Fruit fly (Drosophila melanogaster) whole organism, embryonic: ENCODE data around the gene CG15221.

ENCODE experiments used
- Awh ChIP-seq: fragments of 200-800 bp; sonication (Bioruptor generic); IDR thresholded peaks from 2 replicates; pipeline ENCODE4, ENCODE4 v1.3.6; 2022; ENCODE audit warnings: missing biosample characterization, missing genetic modification characterization
- BtbVII ChIP-seq: fragments of 200-800 bp; sonication (Bioruptor generic); optimal IDR thresholded peaks from 3 replicates; lab custom pipeline; 2017; ENCODE audit warnings: missing biosample characterization, mild to moderate bottlenecking, missing genetic modification characterization
- CG10959 ChIP-seq: fragments of 200-800 bp; sonication (Bioruptor generic); IDR thresholded peaks from 2 replicates; pipeline ENCODE4 v1.3.6; 2022; ENCODE audit warnings: missing biosample characterization, missing genetic modification characterization
- CG11247 ChIP-seq: fragments of 200-800 bp; sonication (Bioruptor generic); IDR thresholded peaks from 2 replicates; pipeline ENCODE4 v1.3.6; 2022; ENCODE audit warnings: missing biosample characterization, missing genetic modification characterization
- CG12299 ChIP-seq: fragments of 200-800 bp; sonication (Bioruptor generic); optimal IDR thresholded peaks from 2 replicates; lab custom pipeline; 2018; ENCODE audit warnings: missing biosample characterization, mild to moderate bottlenecking, missing genetic modification characterization
- CG12744 ChIP-seq: fragments of 200-800 bp; sonication (Bioruptor generic); optimal IDR thresholded peaks from 2 replicates; lab custom pipeline; 2016; ENCODE audit warnings: missing biosample characterization, missing genetic modification characterization
- CG15514 ChIP-seq: fragments of 200-800 bp; sonication (Bioruptor generic); optimal IDR thresholded peaks from 3 replicates; lab custom pipeline; 2017; ENCODE audit warnings: missing biosample characterization, missing genetic modification characterization, mild to moderate bottlenecking, moderate library complexity, missing genetic modification reagents
- CG18262 ChIP-seq: fragments of 200-800 bp; optimal IDR thresholded peaks from 3 replicates; lab custom pipeline; 2019; ENCODE audit warnings: missing biosample characterization, mild to moderate bottlenecking, missing genetic modification characterization, moderate library complexity
- CG18476 ChIP-seq: fragments of 200-800 bp; sonication (Bioruptor generic); optimal IDR thresholded peaks from 2 replicates; lab custom pipeline; 2016; ENCODE audit warnings: missing biosample characterization, mild to moderate bottlenecking, missing genetic modification characterization
- CG18599 ChIP-seq: fragments of 200-800 bp; sonication (Bioruptor generic); optimal IDR thresholded peaks from 3 replicates; lab custom pipeline; 2017; ENCODE audit warnings: missing biosample characterization, missing genetic modification characterization, mild to moderate bottlenecking, moderate library complexity, missing genetic modification reagents
- CG18764 ChIP-seq: fragments of 200-800 bp; sonication (Bioruptor generic); optimal IDR thresholded peaks from 3 replicates; lab custom pipeline; 2016; ENCODE audit warnings: missing biosample characterization, missing genetic modification characterization
- CG4282 ChIP-seq: fragments of 200-800 bp; sonication (Bioruptor generic); optimal IDR thresholded peaks from 2 replicates; lab custom pipeline; 2016; ENCODE audit warnings: missing biosample characterization, missing genetic modification characterization
- CG4360 ChIP-seq: fragments of 200-800 bp; sonication (Bioruptor generic); IDR thresholded peaks from 2 replicates; pipeline ENCODE4 v1.3.6; 2022; ENCODE audit warnings: missing biosample characterization, missing genetic modification characterization
- CG8281 ChIP-seq: fragments of 200-800 bp; sonication (Bioruptor generic); optimal IDR thresholded peaks from 2 replicates; lab custom pipeline; 2018; ENCODE audit warnings: missing biosample characterization, mild to moderate bottlenecking, missing genetic modification characterization, moderate library complexity
- CG8290 ChIP-seq, 3 experiments: fragments of 200-800 bp; sonication (Bioruptor generic); optimal IDR thresholded peaks; 2 replicates each; lab custom pipeline; 2016 to 2019; ENCODE audit warnings: missing biosample characterization in 3 of 3, missing genetic modification characterization in 3 of 3, mild to moderate bottlenecking in 2 of 3, moderate library complexity in 1 of 3
- CG8388 ChIP-seq: fragments of 200-800 bp; sonication (Bioruptor generic); optimal IDR thresholded peaks from 2 replicates; lab custom pipeline; 2019; ENCODE audit warnings: missing biosample characterization, mild to moderate bottlenecking, missing genetic modification characterization, moderate library complexity
- CG9437 ChIP-seq: fragments of 200-800 bp; sonication (Bioruptor generic); optimal IDR thresholded peaks from 2 replicates; lab custom pipeline; 2018; ENCODE audit warnings: missing biosample characterization, mild to moderate bottlenecking, missing genetic modification characterization
- CG9797 ChIP-seq: fragments of 200-800 bp; sonication (Bioruptor generic); optimal IDR thresholded peaks from 3 replicates; lab custom pipeline; 2018; ENCODE audit warnings: missing biosample characterization, mild to moderate bottlenecking, missing genetic modification characterization
- CHES-1-like ChIP-seq: fragments of 200-800 bp; sonication (Bioruptor generic); optimal IDR thresholded peaks from 2 replicates; lab custom pipeline; 2016; ENCODE audit warnings: missing biosample characterization, missing genetic modification characterization
- Dbx ChIP-seq: fragments of 200-800 bp; sonication (Bioruptor generic); IDR thresholded peaks from 3 replicates; pipeline ENCODE4 v1.3.6; 2022; ENCODE audit warnings: missing biosample characterization, missing genetic modification characterization
- Dip3 ChIP-seq: fragments of 200-800 bp; sonication (Bioruptor generic); optimal IDR thresholded peaks from 3 replicates; lab custom pipeline; 2016; ENCODE audit warnings: missing biosample characterization, missing genetic modification characterization
- Dp ChIP-seq: fragments of 200-800 bp; sonication (Bioruptor generic); optimal IDR thresholded peaks from 2 replicates; lab custom pipeline; 2018; ENCODE audit warnings: missing biosample characterization, mild to moderate bottlenecking, missing genetic modification characterization, moderate library complexity
- Ets97D ChIP-seq: fragments of 200-800 bp; sonication (Bioruptor generic); optimal IDR thresholded peaks from 3 replicates; lab custom pipeline; 2016; ENCODE audit warnings: missing biosample characterization, missing genetic modification characterization
- Lim3 ChIP-seq: fragments of 200-800 bp; sonication (Bioruptor generic); IDR thresholded peaks from 2 replicates; pipeline ENCODE4 v1.3.6; 2022; ENCODE audit warnings: missing biosample characterization, missing genetic modification characterization
- Mes4 ChIP-seq: fragments of 200-800 bp; sonication (Bioruptor generic); optimal IDR thresholded peaks from 2 replicates; lab custom pipeline; 2016; ENCODE audit warnings: missing biosample characterization, missing genetic modification characterization
- Oli ChIP-seq: fragments of 200-800 bp; sonication (Bioruptor generic); optimal IDR thresholded peaks from 2 replicates; lab custom pipeline; 2018; ENCODE audit warnings: missing biosample characterization, mild to moderate bottlenecking, missing genetic modification characterization, moderate library complexity
- Ravus ChIP-seq: fragments of 200-800 bp; sonication (Bioruptor generic); IDR thresholded peaks from 2 replicates; pipeline ENCODE4 v1.3.6; 2022; ENCODE audit warnings: missing biosample characterization, missing genetic modification characterization
- Ssrp ChIP-seq: fragments of 200-800 bp; sonication (Bioruptor generic); optimal IDR thresholded peaks from 2 replicates; lab custom pipeline; 2018; ENCODE audit warnings: missing biosample characterization, mild to moderate bottlenecking, missing genetic modification characterization, moderate library complexity
- Stat92E ChIP-seq, 3 experiments: fragments of >200 bp in 2 of 3; fragments of 200-800 bp in 1 of 3; sonication (Bioruptor generic) in 1 of 3; optimal IDR thresholded peaks; 2 replicates each; lab custom pipeline; 2017 to 2019; ENCODE audit warnings: missing biosample characterization in 3 of 3, missing genetic modification characterization in 3 of 3, mild to moderate bottlenecking in 1 of 3, moderate library complexity in 1 of 3
- amos ChIP-seq: fragments of 200-800 bp; sonication (Bioruptor generic); IDR thresholded peaks from 2 replicates; pipeline ENCODE4 v1.3.6; 2022; ENCODE audit warnings: missing biosample characterization, missing genetic modification characterization; ENCODE audit not compliant: partially characterized antibody
- bowl ChIP-seq: fragments of 200-800 bp; sonication (Bioruptor generic); IDR thresholded peaks from 2 replicates; pipeline ENCODE4 v1.3.6; 2022; ENCODE audit warnings: missing biosample characterization, missing genetic modification characterization
- cg ChIP-seq: fragments of 200-800 bp; sonication (Bioruptor generic); optimal IDR thresholded peaks from 3 replicates; lab custom pipeline; 2019; ENCODE audit warnings: missing biosample characterization, mild to moderate bottlenecking, missing genetic modification characterization, moderate library complexity
- corto ChIP-seq: fragments of 200-800 bp; sonication (Bioruptor generic); optimal IDR thresholded peaks from 2 replicates; lab custom pipeline; 2016; ENCODE audit warnings: missing biosample characterization, mild to moderate bottlenecking, missing genetic modification characterization, moderate library complexity
- dati ChIP-seq: fragments of 200-800 bp; sonication (Bioruptor generic); IDR thresholded peaks from 2 replicates; pipeline ENCODE4 v1.3.6; 2022; ENCODE audit warnings: missing biosample characterization, missing genetic modification characterization
- dpn ChIP-seq, 2 experiments: fragments of 200-800 bp; sonication (Bioruptor generic); optimal IDR thresholded peaks; 3 replicates each; lab custom pipeline; 2016; ENCODE audit warnings: missing biosample characterization in 2 of 2, missing genetic modification characterization in 2 of 2
- fd96Cb ChIP-seq: fragments of 200-800 bp; sonication (Bioruptor generic); optimal IDR thresholded peaks from 2 replicates; lab custom pipeline; 2018; ENCODE audit warnings: missing biosample characterization, mild to moderate bottlenecking, missing genetic modification characterization, moderate library complexity
- hbn ChIP-seq: fragments of 200-800 bp; sonication (Bioruptor generic); IDR thresholded peaks from 2 replicates; pipeline ENCODE4 v1.3.6; 2022; ENCODE audit warnings: missing biosample characterization, missing genetic modification characterization; ENCODE audit not compliant: partially characterized antibody
- kay ChIP-seq: fragments of 200-800 bp; sonication (Bioruptor generic); optimal IDR thresholded peaks from 2 replicates; lab custom pipeline; 2016; ENCODE audit warnings: missing biosample characterization, missing genetic modification characterization
- maf-S ChIP-seq: fragments of 200-800 bp; sonication (Bioruptor generic); optimal IDR thresholded peaks from 2 replicates; lab custom pipeline; 2016; ENCODE audit warnings: missing biosample characterization, missing genetic modification characterization
- nau ChIP-seq: fragments of 200-800 bp; sonication (Bioruptor generic); optimal IDR thresholded peaks from 3 replicates; lab custom pipeline; 2017; ENCODE audit warnings: missing biosample characterization, mild to moderate bottlenecking, missing genetic modification characterization, missing genetic modification reagents
- oc ChIP-seq: fragments of 200-800 bp; sonication (Bioruptor generic); optimal IDR thresholded peaks from 2 replicates; lab custom pipeline; 2018; ENCODE audit warnings: missing biosample characterization, mild to moderate bottlenecking, missing genetic modification characterization, moderate library complexity
- p53 ChIP-seq: fragments of 200-800 bp; sonication (Bioruptor generic); optimal IDR thresholded peaks from 2 replicates; lab custom pipeline; 2016; ENCODE audit warnings: missing biosample characterization, missing genetic modification characterization
- pfk ChIP-seq: fragments of 200-800 bp; sonication (Bioruptor generic); optimal IDR thresholded peaks from 2 replicates; lab custom pipeline; 2018; ENCODE audit warnings: missing biosample characterization, mild to moderate bottlenecking, missing genetic modification characterization, moderate library complexity
- pzg ChIP-seq: fragments of 200-800 bp; sonication (Bioruptor generic); optimal IDR thresholded peaks from 3 replicates; lab custom pipeline; 2018; ENCODE audit warnings: missing biosample characterization, mild to moderate bottlenecking, missing genetic modification characterization, moderate library complexity
- rib ChIP-seq: fragments of 200-800 bp; sonication (Bioruptor generic); IDR thresholded peaks from 2 replicates; pipeline ENCODE4 v1.3.6; 2022; ENCODE audit warnings: missing biosample characterization, missing genetic modification characterization
- shn ChIP-seq: fragments of 200-800 bp; sonication (Bioruptor generic); optimal IDR thresholded peaks from 3 replicates; lab custom pipeline; 2016; ENCODE audit warnings: missing biosample characterization, missing genetic modification characterization
- ssp ChIP-seq: fragments of 200-800 bp; sonication (Bioruptor generic); IDR thresholded peaks from 2 replicates; pipeline ENCODE4 v1.3.6; 2022; ENCODE audit warnings: missing biosample characterization, missing genetic modification characterization
- tio ChIP-seq: fragments of 200-800 bp; sonication (Bioruptor generic); optimal IDR thresholded peaks from 2 replicates; lab custom pipeline; 2017; ENCODE audit warnings: missing biosample characterization, missing genetic modification characterization, inconsistent platforms
- tna ChIP-seq: fragments of 200-800 bp; sonication (Bioruptor generic); IDR thresholded peaks from 2 replicates; pipeline ENCODE4 v1.3.6; 2022; ENCODE audit warnings: missing biosample characterization, missing genetic modification characterization; ENCODE audit not compliant: partially characterized antibody

Gene CG15221

DNA sequence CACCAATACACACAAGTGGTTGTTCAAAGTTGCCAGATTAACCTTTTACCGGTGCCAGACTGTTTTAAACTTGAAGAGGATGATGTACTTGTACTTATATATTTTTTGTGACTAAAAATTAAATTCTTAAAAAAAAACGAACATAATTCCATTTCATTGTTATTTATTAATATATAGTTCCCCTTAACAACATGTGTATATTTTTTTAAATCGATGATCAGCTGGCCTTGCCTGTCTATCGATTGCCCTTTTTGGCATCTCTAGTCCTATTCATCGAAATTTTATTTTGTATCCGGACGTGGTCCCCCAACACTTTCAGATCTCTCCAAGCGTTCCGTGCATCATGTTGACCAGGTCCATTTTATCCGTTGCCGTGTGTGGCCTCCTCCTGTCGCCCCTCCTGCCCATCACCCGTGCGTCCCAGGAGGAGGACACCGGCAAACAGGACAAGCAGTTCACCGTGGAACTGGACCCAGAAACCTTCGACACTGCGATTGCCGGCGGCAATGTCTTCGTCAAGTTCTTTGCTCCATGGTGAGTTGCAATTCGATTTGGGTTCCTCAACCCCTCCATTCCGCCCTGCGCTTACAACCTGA, 7.2 kb upstream of the CG15221 start, which contains the start of gene prtp (continued):
- TF ChIP-seq CG18476 (GFP tag; lab: Kevin White, UChicago) (peak; percentile 34), CG12299 (tag; lab: Kevin White, UChicago) (peak; percentile 26), hbn (GFP tag; lab: Robert Waterston, UW) (no peak), ssp (0 out of 2 replicates have a peak, but pooled peaks have one; percentile 19), CG4282 (GFP tag; lab: Kevin White, UChicago) (no peak), dpn (GFP tag; optimal IDR thresholded peaks at IDR 0.05; lab: Kevin White, UChicago) (peak in 1 of 2 experiments; percentile 18), tio (GFP tag; lab: Kevin White, UChicago) (no peak), CG15514 (GFP tag; lab: Kevin White, UChicago) (peak; percentile 77), rib (no peak; the same call in 1 of the 2 replicates), Mes4 (GFP tag; lab: Kevin White, UChicago) (no peak), amos (GFP tag; lab: Robert Waterston, UW) (peak; percentile 21; the same call in 1 of the 2 replicates), maf-S (GFP tag; lab: Kevin White, UChicago) (no peak), CG4360 (GFP tag; lab: Robert Waterston, UW) (no peak), CG9797 (peak; percentile 15), CG18599 (GFP tag; lab: Kevin White, UChicago) (no peak), CG11247 (GFP tag; lab: Robert Waterston, UW) (no peak), CG10959 (GFP tag; lab: Robert Waterston, UW) (peak; percentile 12; the same call in 1 of the 2 replicates), CG8290 (GFP tag; optimal IDR thresholded peaks at IDR 0.05; lab: Kevin White, UChicago) (peak; percentile 18), CG8290 (tag; optimal IDR thresholded peaks at IDR 0.05; lab: Kevin White, UChicago) (no peak), Ssrp (tag; lab: Kevin White, UChicago) (peak; percentile 5), shn (GFP tag; lab: Kevin White, UChicago) (no peak), Ravus (GFP tag; lab: Robert Waterston, UW) (no peak), Dip3 (GFP tag; lab: Kevin White, UChicago) (no peak), oc (tag; lab: Kevin White, UChicago) (no peak), BtbVII (no peak), bowl (no peak), Dp (GFP tag; lab: Kevin White, UChicago) (peak; percentile 41), CG18262 (no peak), Stat92E (GFP tag; optimal IDR thresholded peaks at IDR 0.05; lab: Kevin White, UChicago) (no peak), corto (GFP tag; lab: Kevin White, UChicago) (peak; percentile 37), Awh (no peak), CG8281 (tag; lab: Kevin White, UChicago) (no peak), p53 (no peak), pfk (GFP tag; lab: Kevin White, UChicago) (no peak), dati (no peak), Lim3 (no peak), Ets97D (GFP tag; lab: Kevin White, UChicago) (peak; percentile 67), fd96Cb (tag; lab: Kevin White, UChicago) (no peak), nau (no peak), CG8388 (no peak), CG9437 (GFP tag; lab: Kevin White, UChicago) (no peak), CG18764 (GFP tag; lab: Kevin White, UChicago) (no peak), Oli (tag; lab: Kevin White, UChicago) (no peak), cg (GFP tag; lab: Kevin White, UChicago) (peak; percentile 92), kay (GFP tag; lab: Kevin White, UChicago) (no peak), Dbx (GFP tag; lab: Robert Waterston, UW) (no peak), tna (GFP tag; lab: Robert Waterston, UW) (no peak), CG12744 (no peak), CHES-1-like (GFP tag; lab: Kevin White, UChicago) (no peak), pzg (GFP tag; lab: Kevin White, UChicago) (peak; percentile 67)
